Worm (Caenorhabditis elegans) whole organism, mixed stage, embryonic: ENCODE measurements around the gene C53B7.2.
"Not testable (repeated sequence)": the region's sequence is repeated elsewhere in the genome, so short reads cannot be mapped to it uniquely, and the experiment has no call there.

ENCODE experiments used
- M03D4.4 ChIP-seq: sonication (generic microtip); optimal IDR thresholded peaks from 2 replicates; lab custom pipeline; 2017; ENCODE audit warnings: mild to moderate bottlenecking, missing genetic modification characterization, missing compliant biosample characterization
- bed-3 ChIP-seq: fragments of 200-800 bp; sonication (Bioruptor generic); optimal IDR thresholded peaks from 3 replicates; lab custom pipeline; 2018; ENCODE audit warnings: mild to moderate bottlenecking, missing genetic modification characterization, moderate library complexity, missing compliant biosample characterization
- blmp-1 ChIP-seq: fragments of 150-350 bp; optimal IDR thresholded peaks from 2 replicates; lab custom pipeline; 2014; ENCODE audit warnings: missing biosample characterization, missing genetic modification characterization
- ceh-43 ChIP-seq: fragments of 200-800 bp; sonication (Bioruptor generic); optimal IDR thresholded peaks from 2 replicates; lab custom pipeline; 2018; ENCODE audit warnings: mild to moderate bottlenecking, missing genetic modification characterization, moderate library complexity, missing compliant biosample characterization
- ceh-83 ChIP-seq: fragments of 200-800 bp; sonication (Bioruptor generic); optimal IDR thresholded peaks from 2 replicates; lab custom pipeline; 2018; ENCODE audit warnings: mild to moderate bottlenecking, missing genetic modification characterization, missing compliant biosample characterization
- cnd-1 ChIP-seq: fragments of 200-800 bp; sonication (Bioruptor generic); optimal IDR thresholded peaks from 2 replicates; lab custom pipeline; 2018; ENCODE audit warnings: mild to moderate bottlenecking, missing genetic modification characterization, missing compliant biosample characterization
- drap-1 ChIP-seq: fragments of 200-800 bp; sonication (Bioruptor generic); optimal IDR thresholded peaks from 3 replicates; lab custom pipeline; 2018; ENCODE audit warnings: mild to moderate bottlenecking, missing genetic modification characterization, missing compliant biosample characterization
- elt-1 ChIP-seq: sonication (generic microtip); optimal IDR thresholded peaks from 2 replicates; lab custom pipeline; 2017; ENCODE audit warnings: missing genetic modification characterization, mild to moderate bottlenecking, missing compliant biosample characterization, antibody characterized with exemption, moderate library complexity, borderline replicate concordance; ENCODE audit not compliant: insufficient read depth
- elt-3 ChIP-seq: fragments of 150-350 bp; optimal IDR thresholded peaks from 2 replicates; lab custom pipeline; 2014; ENCODE audit warnings: missing biosample characterization, missing genetic modification characterization
- flh-1 ChIP-seq: fragments of 200-800 bp; sonication (Bioruptor generic); optimal IDR thresholded peaks from 2 replicates; lab custom pipeline; 2018; ENCODE audit warnings: mild to moderate bottlenecking, missing genetic modification characterization, moderate library complexity, missing compliant biosample characterization
- ham-2 ChIP-seq: fragments of 200-800 bp; sonication (Bioruptor generic); optimal IDR thresholded peaks from 2 replicates; lab custom pipeline; 2018; ENCODE audit warnings: mild to moderate bottlenecking, missing genetic modification characterization, missing compliant biosample characterization
- hlh-1 ChIP-seq: fragments of 150-350 bp; optimal IDR thresholded peaks from 2 replicates; lab custom pipeline; 2014; ENCODE audit warnings: missing biosample characterization, missing genetic modification reagents, missing genetic modification characterization
- lin-13 ChIP-seq: fragments of 150-350 bp; optimal IDR thresholded peaks from 2 replicates; lab custom pipeline; 2014; ENCODE audit warnings: missing biosample characterization, missing genetic modification characterization
- lin-32 ChIP-seq: fragments of 200-800 bp; sonication (Bioruptor generic); optimal IDR thresholded peaks from 2 replicates; lab custom pipeline; 2018; ENCODE audit warnings: mild to moderate bottlenecking, missing genetic modification characterization, missing compliant biosample characterization
- lsy-2 ChIP-seq: fragments of 150-350 bp; optimal IDR thresholded peaks from 2 replicates; lab custom pipeline; 2014; ENCODE audit warnings: missing biosample characterization, missing genetic modification characterization
- mab-5 ChIP-seq: fragments of 150-350 bp; optimal IDR thresholded peaks from 2 replicates; lab custom pipeline; 2014; ENCODE audit warnings: missing biosample characterization, missing genetic modification characterization
- mep-1 ChIP-seq: fragments of 150-350 bp; optimal IDR thresholded peaks from 2 replicates; lab custom pipeline; 2017; ENCODE audit warnings: missing biosample characterization, missing genetic modification reagents, missing genetic modification characterization, inconsistent platforms
- mls-2 ChIP-seq: sonication (generic microtip); optimal IDR thresholded peaks from 2 replicates; lab custom pipeline; 2016; ENCODE audit warnings: mild to moderate bottlenecking, missing genetic modification characterization, moderate library complexity, missing compliant biosample characterization
- nhr-12 ChIP-seq: fragments of 150-350 bp; optimal IDR thresholded peaks from 2 replicates; lab custom pipeline; 2014; ENCODE audit warnings: missing biosample characterization, missing genetic modification characterization
- nhr-2 ChIP-seq: fragments of 150-350 bp; optimal IDR thresholded peaks from 2 replicates; lab custom pipeline; 2014; ENCODE audit warnings: missing biosample characterization, missing genetic modification characterization
- nhr-28 ChIP-seq: fragments of 150-350 bp; optimal IDR thresholded peaks from 2 replicates; lab custom pipeline; 2014; ENCODE audit warnings: missing biosample characterization, missing genetic modification characterization
- nhr-76 ChIP-seq: sonication (generic microtip); optimal IDR thresholded peaks from 2 replicates; lab custom pipeline; 2017; ENCODE audit warnings: missing biosample characterization, missing genetic modification characterization
- pha-4 ChIP-seq: fragments of 150-350 bp; optimal IDR thresholded peaks from 2 replicates; lab custom pipeline; 2018; ENCODE audit warnings: missing biosample characterization, missing genetic modification reagents, missing genetic modification characterization
- sem-2 ChIP-seq: fragments of 200-800 bp; sonication (Bioruptor generic); optimal IDR thresholded peaks from 2 replicates; lab custom pipeline; 2018; ENCODE audit warnings: mild to moderate bottlenecking, missing genetic modification characterization, missing compliant biosample characterization
- snpc-4 ChIP-seq: fragments of 150-350 bp; optimal IDR thresholded peaks from 2 replicates; lab custom pipeline; 2014; ENCODE audit warnings: missing biosample characterization, missing genetic modification characterization
- sptf-1 ChIP-seq: sonication (generic microtip); optimal IDR thresholded peaks from 2 replicates; lab custom pipeline; 2017; ENCODE audit warnings: mild to moderate bottlenecking, missing genetic modification characterization, moderate library complexity, missing compliant biosample characterization
- tbx-8 ChIP-seq: fragments of 200-800 bp; sonication (Bioruptor generic); optimal IDR thresholded peaks from 2 replicates; lab custom pipeline; 2018; ENCODE audit warnings: mild to moderate bottlenecking, missing genetic modification characterization, moderate library complexity, missing compliant biosample characterization
- unc-120 ChIP-seq: sonication (generic microtip); optimal IDR thresholded peaks from 2 replicates; lab custom pipeline; 2017; ENCODE audit warnings: missing genetic modification characterization, missing compliant biosample characterization; ENCODE audit not compliant: poor library complexity, severe bottlenecking
- unc-39 ChIP-seq: fragments of 150-350 bp; optimal IDR thresholded peaks from 2 replicates; lab custom pipeline; 2014; ENCODE audit warnings: missing biosample characterization, missing genetic modification characterization
- unc-62 ChIP-seq: fragments of 150-350 bp; optimal IDR thresholded peaks from 2 replicates; lab custom pipeline; 2014; ENCODE audit warnings: missing biosample characterization, missing genetic modification reagents, missing genetic modification characterization
- zip-8 ChIP-seq: fragments of 150-350 bp; optimal IDR thresholded peaks from 2 replicates; lab custom pipeline; 2014; ENCODE audit warnings: missing biosample characterization, missing genetic modification characterization
- ztf-11 ChIP-seq: fragments of 150-350 bp; optimal IDR thresholded peaks from 2 replicates; lab custom pipeline; 2014; ENCODE audit warnings: missing biosample characterization, missing genetic modification characterization

The C53B7.2 gene

ce11 chrX:6867707-6868106 is 21.7 kb downstream of the C53B7.2 start:
- peak; percentile 5 for TF ChIP-seq lin-32 (GFP tag; lab: Kevin White, UChicago)
- peak; percentile 7 for TF ChIP-seq M03D4.4 (tag; lab: Kevin White, UChicago)
- peak; percentile 5 for TF ChIP-seq sem-2 (GFP tag; lab: Kevin White, UChicago)
- TF ChIP-seq snpc-4, result no peak
- TF ChIP-seq mep-1, result no peak
- TF ChIP-seq drap-1 (GFP tag; lab: Kevin White, UChicago), result peak; percentile 52
- peak; percentile 15 for TF ChIP-seq unc-120 (tag; lab: Kevin White, UChicago)
- no peak for TF ChIP-seq bed-3 (GFP tag; lab: Kevin White, UChicago)
- TF ChIP-seq pha-4 (tag; lab: Kevin White, UChicago), result no peak
- no peak for TF ChIP-seq ceh-43 (GFP tag; lab: Kevin White, UChicago)
- TF ChIP-seq cnd-1, result peak; percentile 76
- no peak for TF ChIP-seq hlh-1
- peak; percentile 31 for TF ChIP-seq ceh-83 (GFP tag; lab: Kevin White, UChicago)
- peak; percentile 41 for TF ChIP-seq sptf-1 (tag; lab: Kevin White, UChicago)
- no peak for TF ChIP-seq nhr-2 (tag; lab: Kevin White, UChicago)
- no peak for TF ChIP-seq elt-1 (tag; lab: Kevin White, UChicago)
- peak; percentile 42 for TF ChIP-seq ham-2

DNA sequence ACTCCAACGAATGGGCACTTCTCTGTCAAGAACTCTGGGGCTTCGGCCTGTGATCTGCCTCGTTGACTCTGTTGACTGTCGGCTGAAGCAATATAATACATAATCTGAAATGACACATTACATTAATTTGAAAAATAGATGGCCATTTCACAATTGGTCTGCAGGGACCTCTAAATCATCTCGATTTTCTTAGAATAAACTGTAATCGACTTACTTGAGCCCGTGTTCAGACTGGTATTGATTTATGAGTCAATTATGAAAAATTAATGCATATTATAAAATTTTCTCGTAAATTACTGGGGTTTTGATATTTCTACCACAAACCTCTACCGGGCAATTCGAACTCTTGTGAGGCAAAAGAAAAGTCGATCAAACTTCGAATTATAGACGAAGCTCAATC is 22.6 kb downstream of the C53B7.2 start, which contains the start of gene C53B7.6:
C53B7.6 (minus strand) TSS at position 101 of the 400 bp plus-strand sequence.
- not testable (repeated sequence) for TF ChIP-seq unc-120 (tag; lab: Kevin White, UChicago); elt-3; drap-1 (GFP tag; lab: Kevin White, UChicago)

ce11 chrX:6874723-6875122 is 28.7 kb downstream of the C53B7.2 start, which contains the start of gene F41C6.4:
F41C6.4 (minus strand) TSS chrX:6874823.
- TF ChIP-seq snpc-4, result no peak
- TF ChIP-seq unc-39, result no peak
- TF ChIP-seq elt-1 (tag; lab: Kevin White, UChicago), result no peak
- TF ChIP-seq lsy-2 (tag; lab: Kevin White, UChicago), result no peak
- TF ChIP-seq mab-5 (tag; lab: Kevin White, UChicago), result no peak
- no peak for TF ChIP-seq mls-2 (tag; lab: Kevin White, UChicago)
- no peak for TF ChIP-seq ztf-11 (tag; lab: Kevin White, UChicago)
- no peak for TF ChIP-seq flh-1 (GFP tag; lab: Kevin White, UChicago)
- TF ChIP-seq blmp-1 (tag; lab: Kevin White, UChicago), result no peak
- no peak for TF ChIP-seq nhr-76 (tag; lab: Kevin White, UChicago)
- TF ChIP-seq elt-3, result no peak
- TF ChIP-seq zip-8 (tag; lab: Kevin White, UChicago), result no peak
- TF ChIP-seq lin-13 (tag; lab: Kevin White, UChicago), result no peak
- TF ChIP-seq ceh-43 (GFP tag; lab: Kevin White, UChicago), result no peak
- TF ChIP-seq, all 35 proteins: peak for 0

DNA sequence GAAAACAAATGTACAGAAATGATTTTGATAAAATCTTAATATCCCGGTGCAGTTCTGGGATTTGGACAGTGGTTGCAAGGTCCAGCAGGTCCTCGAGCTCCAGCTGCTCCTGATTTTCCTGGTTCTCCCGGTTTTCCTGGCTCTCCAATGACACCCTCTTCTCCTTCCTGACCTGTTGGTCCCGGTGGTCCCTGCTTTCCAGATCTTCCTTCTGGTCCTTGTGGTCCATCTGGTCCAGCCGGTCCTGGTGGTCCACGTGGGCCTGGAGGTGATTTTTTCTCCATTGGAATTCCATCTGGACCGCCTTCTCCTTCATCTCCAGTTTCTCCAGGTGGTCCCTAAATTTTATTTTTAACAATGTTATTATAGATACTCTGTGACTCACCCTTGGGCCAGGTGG is 29.2 kb downstream of the C53B7.2 start:
- TF ChIP-seq nhr-28 (tag; lab: Kevin White, UChicago), result no peak
- TF ChIP-seq flh-1 (GFP tag; lab: Kevin White, UChicago), result no peak
- no peak for TF ChIP-seq lin-13 (tag; lab: Kevin White, UChicago)
- TF ChIP-seq cnd-1, result no peak
- TF ChIP-seq tbx-8, result no peak
- TF ChIP-seq elt-1 (tag; lab: Kevin White, UChicago), result no peak
- TF ChIP-seq lin-32 (GFP tag; lab: Kevin White, UChicago), result no peak
- no peak for TF ChIP-seq M03D4.4 (tag; lab: Kevin White, UChicago)
- TF ChIP-seq ham-2, result no peak
- no peak for TF ChIP-seq nhr-76 (tag; lab: Kevin White, UChicago)
- no peak for TF ChIP-seq hlh-1
- TF ChIP-seq unc-62 (GFP tag; lab: Kevin White, UChicago), result no peak
- no peak for TF ChIP-seq sem-2 (GFP tag; lab: Kevin White, UChicago)
- TF ChIP-seq ztf-11 (tag; lab: Kevin White, UChicago), result no peak
- TF ChIP-seq lsy-2 (tag; lab: Kevin White, UChicago), result no peak
- no peak for TF ChIP-seq pha-4 (tag; lab: Kevin White, UChicago)
- TF ChIP-seq nhr-12 (tag; lab: Kevin White, UChicago), result no peak
